Worm (Caenorhabditis elegans): Measurements from ENCODE around the gene dbt-1.

Gene dbt-1

DNA sequence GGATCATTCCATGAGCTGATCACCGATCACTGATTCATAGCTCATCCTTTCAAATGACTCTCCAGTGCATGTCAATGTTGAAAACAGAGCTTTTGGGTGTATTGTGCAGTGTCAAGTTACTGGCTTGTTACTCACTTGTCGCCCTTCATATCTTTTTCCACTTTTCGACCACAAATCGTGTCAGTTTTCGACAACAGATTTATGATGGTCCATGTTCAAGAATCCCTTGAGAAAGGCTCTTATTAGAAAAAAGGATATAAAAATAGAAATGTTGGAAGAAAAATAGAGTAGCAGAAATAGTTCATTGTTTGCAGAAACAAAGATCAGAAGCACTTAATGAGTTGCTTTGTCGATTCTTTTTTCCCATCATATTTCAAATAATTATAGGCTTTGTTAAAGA lies 38.4 kb upstream of the dbt-1 start:
- TF ChIP-seq unc-62 (GFP tag; optimal IDR thresholded peaks at IDR 0.05): no peak
- TF ChIP-seq F10E7.11 (tag; optimal IDR thresholded peaks at IDR 0.05): no peak
- no peak for TF ChIP-seq ztf-18 (tag; optimal IDR thresholded peaks at IDR 0.05)
- TF ChIP-seq tbx-9 (tag; optimal IDR thresholded peaks at IDR 0.05; ENCODE audit: borderline replicate concordance): no peak
- no peak for TF ChIP-seq lir-1 (GFP tag; conservative IDR thresholded peaks at IDR 0.05)
- TF ChIP-seq ztf-25 (GFP tag; IDR thresholded peaks at IDR 0.05): no peak
- no peak for TF ChIP-seq ztf-3 (GFP tag; optimal IDR thresholded peaks at IDR 0.05)
- TF ChIP-seq aptf-3 (GFP tag; IDR thresholded peaks at IDR 0.05): no peak
- TF ChIP-seq F23B12.7 (tag; optimal IDR thresholded peaks at IDR 0.05; ENCODE audit: insufficient read depth): no peak
- no peak for TF ChIP-seq fkh-3 (tag; optimal IDR thresholded peaks at IDR 0.05)
- TF ChIP-seq let-526 (GFP tag; IDR thresholded peaks at IDR 0.05): no peak

ce11 chrII:7981084-7981483 lies 36.1 kb upstream of the dbt-1 start:
- TF ChIP-seq Y67H2A.10 (GFP tag; conservative IDR thresholded peaks at IDR 0.05) (no peak), ceh-91 (GFP tag; IDR thresholded peaks at IDR 0.05) (no peak), tbp1 (GFP tag; optimal IDR thresholded peaks at IDR 0.05) (no peak), madf-8 (GFP tag; conservative IDR thresholded peaks at IDR 0.05) (no peak), ZK185.1 (tag; optimal IDR thresholded peaks at IDR 0.05; ENCODE audit: poor library complexity, severe bottlenecking) (no peak), F23B12.7 (tag; optimal IDR thresholded peaks at IDR 0.05; ENCODE audit: insufficient read depth) (no peak), nhr-80 (tag; optimal IDR thresholded peaks at IDR 0.05) (no peak), fkh-3 (tag; optimal IDR thresholded peaks at IDR 0.05) (no peak), nhr-90 (tag; optimal IDR thresholded peaks at IDR 0.05) (no peak), D2030.7 (GFP tag; IDR thresholded peaks at IDR 0.05) (no peak), ztf-6 (GFP tag; IDR thresholded peaks at IDR 0.05) (no peak), bed-2 (GFP tag; IDR thresholded peaks at IDR 0.05) (no peak), madf-3 (GFP tag; IDR thresholded peaks at IDR 0.05) (no peak)

- TF ChIP-seq B0019.2 (GFP tag; conservative IDR thresholded peaks at IDR 0.05): no peak
- TF ChIP-seq nhr-179 (tag; optimal IDR thresholded peaks at IDR 0.05): no peak
- TF ChIP-seq madf-6 (GFP tag; IDR thresholded peaks at IDR 0.05): no peak
- no peak for TF ChIP-seq Y53G8AR.9 (GFP tag; conservative IDR thresholded peaks at IDR 0.05)
- TF ChIP-seq madf-3 (GFP tag; IDR thresholded peaks at IDR 0.05): no peak
- no peak for TF ChIP-seq ztf-6 (GFP tag; IDR thresholded peaks at IDR 0.05)
- no peak for TF ChIP-seq die-1 (tag; optimal IDR thresholded peaks at IDR 0.05)
- no peak for TF ChIP-seq lin-26 (GFP tag; IDR thresholded peaks at IDR 0.05)
- no peak for TF ChIP-seq nhr-90 (tag; optimal IDR thresholded peaks at IDR 0.05)
- TF ChIP-seq rec-8 (tag; optimal IDR thresholded peaks at IDR 0.05): no peak
- TF ChIP-seq him-1 (tag; optimal IDR thresholded peaks at IDR 0.05): no peak
- TF ChIP-seq mxl-1 (tag; optimal IDR thresholded peaks at IDR 0.05): no peak
- TF ChIP-seq ztf-28 (GFP tag; IDR thresholded peaks at IDR 0.05): no peak
- no peak for TF ChIP-seq fkh-3 (tag; optimal IDR thresholded peaks at IDR 0.05)
These were observed 32.5 kb upstream of the dbt-1 start for ce11 chrII:7977513-7977912.

DNA sequence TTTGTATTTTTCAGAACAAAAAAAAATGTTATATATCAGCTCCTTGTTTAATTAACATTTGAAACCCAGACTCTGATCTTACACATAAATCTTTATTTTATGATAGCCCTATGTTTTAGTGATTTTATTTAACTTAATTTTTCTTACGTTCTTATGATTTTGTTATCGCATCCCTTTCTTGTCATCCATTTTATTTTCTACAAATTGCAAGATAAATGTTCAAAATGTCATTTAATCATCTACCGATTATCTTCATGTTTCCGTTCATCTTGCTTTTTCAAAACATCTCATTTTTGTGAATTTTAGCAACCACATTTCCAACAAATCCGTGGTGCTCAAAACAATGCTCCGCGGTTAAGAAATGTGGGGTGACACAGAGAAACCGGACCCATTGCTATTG lies 31.3 kb upstream of the dbt-1 start, which contains the start of gene DH11.5:
TSS of gene DH11.5 (plus strand) at position 301 of the 400 bp plus-strand sequence.
- TF ChIP-seq lir-1 (GFP tag; conservative IDR thresholded peaks at IDR 0.05): no peak
- no peak for TF ChIP-seq madf-6 (GFP tag; IDR thresholded peaks at IDR 0.05)
- no peak for TF ChIP-seq snpc-4 (GFP tag; optimal IDR thresholded peaks at IDR 0.05)
- TF ChIP-seq snpc-4 (tag; optimal IDR thresholded peaks at IDR 0.05): no peak
- no peak for TF ChIP-seq pbrm-1 (GFP tag; IDR thresholded peaks at IDR 0.05)
- no peak for TF ChIP-seq efl-1 (GFP tag; optimal IDR thresholded peaks at IDR 0.05)
- no peak for TF ChIP-seq F57C9.4 (tag; optimal IDR thresholded peaks at IDR 0.05)
- no peak for TF ChIP-seq somi-1 (GFP tag; optimal IDR thresholded peaks at IDR 0.05)
- no peak for TF ChIP-seq tbx-9 (tag; optimal IDR thresholded peaks at IDR 0.05; ENCODE audit: borderline replicate concordance)
- TF ChIP-seq hmg-1.2 (GFP tag; IDR thresholded peaks at IDR 0.05): no peak
- no peak for TF ChIP-seq ceh-100 (GFP tag; IDR thresholded peaks at IDR 0.05)
- no peak for TF ChIP-seq let-526 (GFP tag; IDR thresholded peaks at IDR 0.05)
- TF ChIP-seq hlh-12 (tag; optimal IDR thresholded peaks at IDR 0.05): no peak
- no peak for TF ChIP-seq Y53G8AR.9 (GFP tag; conservative IDR thresholded peaks at IDR 0.05)
- TF ChIP-seq F37B4.10 (GFP tag; IDR thresholded peaks at IDR 0.05): no peak
- TF ChIP-seq hmg-20 (GFP tag; IDR thresholded peaks at IDR 0.05): no peak
- TF ChIP-seq ztf-26 (tag; optimal IDR thresholded peaks at IDR 0.05): no peak
- no peak for TF ChIP-seq dpff-1 (tag; optimal IDR thresholded peaks at IDR 0.05)
- TF ChIP-seq Y79H2A.3 (GFP tag; conservative IDR thresholded peaks at IDR 0.05): no peak
- no peak for TF ChIP-seq ztf-6 (GFP tag; IDR thresholded peaks at IDR 0.05)
